Fruit fly (Drosophila melanogaster): Measurements from ENCODE around the gene Trx2.
A peak's percentile ranks its signal among the peaks of the same experiment; 100 is the strongest.

The Trx2 gene

DNA sequence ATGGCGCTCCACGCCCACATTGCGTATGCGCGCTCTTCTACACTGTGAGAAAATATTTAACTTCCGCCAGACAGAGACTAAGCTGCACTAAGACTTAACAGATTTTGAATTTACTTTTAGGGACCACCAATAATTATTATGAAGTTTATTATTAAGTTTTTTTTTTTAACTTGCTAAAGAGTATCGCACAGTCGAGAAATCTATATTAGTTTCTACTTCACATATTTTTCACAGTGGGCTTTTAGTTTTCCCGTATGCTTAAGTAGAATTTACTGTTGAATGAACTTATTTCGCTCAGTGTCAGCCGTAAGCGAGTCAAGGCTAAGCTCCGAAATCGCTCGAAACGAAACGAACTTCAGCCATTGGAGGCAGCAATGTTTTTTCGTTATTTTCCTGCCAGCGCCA, 47.6 kb downstream of the Trx2 start (continued):
- TF ChIP-seq mirr (GFP tag; optimal IDR thresholded peaks at IDR 0.05): no peak
- no peak for TF ChIP-seq CG4617 (GFP tag; optimal IDR thresholded peaks at IDR 0.05; ENCODE audit: borderline replicate concordance)
- TF ChIP-seq psq (GFP tag; optimal IDR thresholded peaks at IDR 0.05): no peak
- peak; percentile 81 for TF ChIP-seq CG17385 (GFP tag; optimal IDR thresholded peaks at IDR 0.05)
- TF ChIP-seq Spps (tag; optimal IDR thresholded peaks at IDR 0.05): no peak
- peak; percentile 96 for TF ChIP-seq CG18599 (GFP tag; optimal IDR thresholded peaks at IDR 0.05)
- TF ChIP-seq CG8388 (GFP tag; optimal IDR thresholded peaks at IDR 0.05): peak; percentile 32
- TF ChIP-seq Poxn (GFP tag; IDR thresholded peaks at IDR 0.05): no peak
- TF ChIP-seq CG1602 (GFP tag; optimal IDR thresholded peaks at IDR 0.05): no peak
- peak; percentile 89 for TF ChIP-seq CG6854 (GFP tag; optimal IDR thresholded peaks at IDR 0.05)
- TF ChIP-seq Ptx1 (GFP tag; IDR thresholded peaks at IDR 0.05): peak; percentile 79
- TF ChIP-seq CG30020 (tag; optimal IDR thresholded peaks at IDR 0.05): no peak
- peak; percentile 78 for TF ChIP-seq HHEX (GFP tag; optimal IDR thresholded peaks at IDR 0.05)
- TF ChIP-seq CG3163 (GFP tag; optimal IDR thresholded peaks at IDR 0.05): peak; percentile 9
- TF ChIP-seq CG13123 (GFP tag; optimal IDR thresholded peaks at IDR 0.05): no peak
- TF ChIP-seq gce (GFP tag; IDR thresholded peaks at IDR 0.05): no peak
- no peak for TF ChIP-seq hb (GFP tag; IDR thresholded peaks at IDR 0.05; ENCODE audit: partially characterized antibody)
- TF ChIP-seq pnt (GFP tag; optimal IDR thresholded peaks at IDR 0.05): peak; percentile 18
- TF ChIP-seq Lhr (GFP tag; optimal IDR thresholded peaks at IDR 0.05): no peak
- no peak for TF ChIP-seq MTF-1 (GFP tag; optimal IDR thresholded peaks at IDR 0.05; ENCODE audit: borderline replicate concordance)
- TF ChIP-seq dimm (GFP tag; IDR thresholded peaks at IDR 0.05): no peak
- TF ChIP-seq CG2712 (tag; optimal IDR thresholded peaks at IDR 0.05): no peak
- TF ChIP-seq CG11560 (tag; IDR thresholded peaks at IDR 0.05): peak; percentile 64; the same call in 2 of the 3 replicates
- TF ChIP-seq danr (GFP tag; IDR thresholded peaks at IDR 0.05): 0 out of 2 replicates have a peak, but pooled peaks have one; percentile 21
- peak; percentile 91 for TF ChIP-seq CG34376 (GFP tag; optimal IDR thresholded peaks at IDR 0.05)
- no peak for TF ChIP-seq CG10565 (GFP tag; optimal IDR thresholded peaks at IDR 0.05)
- TF ChIP-seq CG2116 (GFP tag; optimal IDR thresholded peaks at IDR 0.05): no peak
- peak; percentile 72 for TF ChIP-seq seq (GFP tag; IDR thresholded peaks at IDR 0.05)
- no peak for TF ChIP-seq cas (GFP tag; IDR thresholded peaks at IDR 0.05)
- TF ChIP-seq CG10654 (GFP tag; optimal IDR thresholded peaks at IDR 0.05): peak; percentile 32
- no peak for TF ChIP-seq toy (GFP tag; IDR thresholded peaks at IDR 0.05)
- no peak for TF ChIP-seq CG9876 (GFP tag; optimal IDR thresholded peaks at IDR 0.05)
- TF ChIP-seq CG4854 (GFP tag; optimal IDR thresholded peaks at IDR 0.05): no peak
- peak; percentile 68 for TF ChIP-seq zfh2 (GFP tag; optimal IDR thresholded peaks at IDR 0.05)
- TF ChIP-seq NC2β (GFP tag; optimal IDR thresholded peaks at IDR 0.05): no peak
- peak in 1 of 2 experiments; percentile 11 for TF ChIP-seq chif (GFP tag; optimal IDR thresholded peaks at IDR 0.05)
- TF ChIP-seq tx (GFP tag; optimal IDR thresholded peaks at IDR 0.05): peak; percentile 34
- TF ChIP-seq CG18262 (tag; optimal IDR thresholded peaks at IDR 0.05): no peak
- no peak for TF ChIP-seq bsh (GFP tag; optimal IDR thresholded peaks at IDR 0.05)
- TF ChIP-seq YL-1 (GFP tag; optimal IDR thresholded peaks at IDR 0.05): peak; percentile 12
- TF ChIP-seq Doc3 (GFP tag; IDR thresholded peaks at IDR 0.05; ENCODE audit: partially characterized antibody): no peak
- TF ChIP-seq crc (GFP tag; optimal IDR thresholded peaks at IDR 0.05): no peak
- TF ChIP-seq gro (GFP tag; optimal IDR thresholded peaks at IDR 0.05): no peak
- peak; percentile 63; the same call in 2 of the 3 replicates for TF ChIP-seq CG34422 (GFP tag; IDR thresholded peaks at IDR 0.05)
- peak; percentile 36 for TF ChIP-seq sqz (GFP tag; optimal IDR thresholded peaks at IDR 0.05)
- TF ChIP-seq amos (GFP tag; IDR thresholded peaks at IDR 0.05; ENCODE audit: partially characterized antibody): no peak
- TF ChIP-seq Ssrp (tag; optimal IDR thresholded peaks at IDR 0.05): peak; percentile 66
- no peak for TF ChIP-seq fd64A (GFP tag; optimal IDR thresholded peaks at IDR 0.05)
- TF ChIP-seq bigmax (GFP tag; optimal IDR thresholded peaks at IDR 0.05): no peak
- peak; percentile 15 for TF ChIP-seq CG7987 (GFP tag; optimal IDR thresholded peaks at IDR 0.05)
- no peak for TF ChIP-seq Vsx1 (GFP tag; optimal IDR thresholded peaks at IDR 0.05)
